Worm (Caenorhabditis elegans) whole organism, L4 larva: ENCODE measurements around the gene nep-9.

ENCODE experiments used
- ama-1 ChIP-seq: fragments of 150-350 bp; optimal IDR thresholded peaks from 2 replicates; lab custom pipeline; 2014; ENCODE audit warnings: inconsistent platforms, mixed read lengths
- ceh-28 ChIP-seq: fragments of 150-350 bp; optimal IDR thresholded peaks from 2 replicates; lab custom pipeline; 2014; ENCODE audit warnings: missing biosample characterization, missing genetic modification reagents, missing genetic modification characterization
- ceh-44 ChIP-seq: fragments of 200-800 bp; sonication (Bioruptor generic); IDR thresholded peaks from 2 replicates; pipeline ENCODE4 v1.3.6; 2022; ENCODE audit warnings: missing genetic modification reagents, missing genetic modification characterization, missing compliant biosample characterization
- egl-43 ChIP-seq: fragments of 200-800 bp; sonication (Bioruptor generic); IDR thresholded peaks from 2 replicates; pipeline ENCODE4 v1.3.6; 2022; ENCODE audit warnings: missing genetic modification reagents, missing genetic modification characterization, missing compliant biosample characterization
- hlh-11 ChIP-seq: fragments of 200-800 bp; sonication (Bioruptor generic); optimal IDR thresholded peaks from 2 replicates; lab custom pipeline; 2018; ENCODE audit warnings: mild to moderate bottlenecking, missing genetic modification characterization, missing compliant biosample characterization
- lin-15B ChIP-seq: fragments of 150-350 bp; sonication (generic microtip); optimal IDR thresholded peaks from 3 replicates; lab custom pipeline; 2014; ENCODE audit warnings: missing biosample characterization, missing genetic modification characterization
- nhr-11 ChIP-seq: fragments of 150-350 bp; optimal IDR thresholded peaks from 2 replicates; lab custom pipeline; 2014; ENCODE audit warnings: missing biosample characterization, missing genetic modification characterization
- nhr-6 ChIP-seq: fragments of 150-350 bp; optimal IDR thresholded peaks from 2 replicates; lab custom pipeline; 2014; ENCODE audit warnings: missing biosample characterization, missing genetic modification characterization
- pha-4 ChIP-seq, 2 experiments: fragments of 150-350 bp in 1 of 2; fragments of 200-800 bp in 1 of 2; sonication (Bioruptor generic) in 1 of 2; IDR thresholded peaks in 1 of 2; optimal IDR thresholded peaks in 1 of 2; 2 replicates each; pipeline versions ENCODE4 v1.3.6 to Lab custom; 2014 to 2022; ENCODE audit warnings: missing genetic modification characterization in 2 of 2, missing genetic modification reagents in 2 of 2, missing biosample characterization in 1 of 2, missing compliant biosample characterization in 1 of 2
- php-3 ChIP-seq: fragments of 200-800 bp; sonication (Bioruptor generic); IDR thresholded peaks from 2 replicates; pipeline ENCODE4 v1.3.6; 2022; ENCODE audit warnings: missing genetic modification reagents, missing genetic modification characterization, missing compliant biosample characterization
- saeg-2 ChIP-seq: fragments of 200-800 bp; sonication (Bioruptor generic); IDR thresholded peaks from 2 replicates; pipeline ENCODE4 v1.3.6; 2022; ENCODE audit warnings: missing genetic modification reagents, missing genetic modification characterization, missing compliant biosample characterization
- snpc-4 ChIP-seq: fragments of 150-350 bp; optimal IDR thresholded peaks from 2 replicates; lab custom pipeline; 2014; ENCODE audit warnings: missing biosample characterization, missing genetic modification characterization
- unc-62 ChIP-seq, 3 experiments: fragments of 150-350 bp in 1 of 3; sonication (generic microtip); optimal IDR thresholded peaks in 2 of 3; peaks in 1 of 3; 1 replicate in 1 of 3; 2 replicates in 2 of 3; lab custom pipeline; 2014 to 2017; ENCODE audit warnings: missing biosample characterization in 3 of 3, missing genetic modification characterization in 3 of 3, missing genetic modification reagents in 3 of 3, missing genotype in 1 of 3
- zip-11 ChIP-seq: fragments of 200-800 bp; sonication (Bioruptor generic); IDR thresholded peaks from 2 replicates; pipeline ENCODE4 v1.3.6; 2022; ENCODE audit warnings: missing genetic modification characterization, missing compliant biosample characterization

ce11 chrII:3443154-3443553, 44.0 kb upstream of the nep-9 start, which contains the start of gene C16C8.22:
- TF ChIP-seq snpc-4 (tag; lab: Kevin White, UChicago) (no peak), zip-11 (GFP tag; lab: Robert Waterston, UW) (no peak), ama-1 (lab: Kevin White, UChicago) (no peak), pha-4 (GFP tag; IDR thresholded peaks at IDR 0.05; lab: Robert Waterston, UW) (no peak), pha-4 (tag; optimal IDR thresholded peaks at IDR 0.05; lab: Kevin White, UChicago) (no peak), hlh-11 (tag; lab: Kevin White, UChicago) (no peak), lin-15B (tag; lab: Kevin White, UChicago) (no peak), egl-43 (GFP tag; lab: Robert Waterston, UW) (no peak), ceh-28 (tag; lab: Kevin White, UChicago) (no peak), nhr-6 (tag; lab: Kevin White, UChicago) (no peak), saeg-2 (GFP tag; lab: Robert Waterston, UW) (no peak), php-3 (GFP tag; lab: Robert Waterston, UW) (no peak), ceh-44 (GFP tag; lab: Robert Waterston, UW) (no peak), nhr-11 (no peak), unc-62 (GFP tag; optimal IDR thresholded peaks at IDR 0.05 in 1 of 2; lab: Kevin White, UChicago) (no peak), unc-62 (tag; optimal IDR thresholded peaks at IDR 0.05; lab: Kevin White, UChicago) (no peak)
